Fruit fly (Drosophila melanogaster): ENCODE measurements around the gene CG44261.

- TF ChIP-seq dac (GFP tag; optimal IDR thresholded peaks at IDR 0.05) (no peak), Sox102F (GFP tag; optimal IDR thresholded peaks at IDR 0.05) (no peak)
Observed at dm6 chr3R:9450672-9451071, 42.7 kb upstream of the CG44261 start.
